Worm (Caenorhabditis elegans): ENCODE results near the gene R53.8.

ce11 chrII:9948662-9949061, 27.8 kb upstream of the R53.8 start:
- TF ChIP-seq pqm-1 (tag; optimal IDR thresholded peaks at IDR 0.05) (no peak), ces-1 (GFP tag; optimal IDR thresholded peaks at IDR 0.05) (no peak), lin-13 (GFP tag; optimal IDR thresholded peaks at IDR 0.05) (no peak), lin-15B (tag; optimal IDR thresholded peaks at IDR 0.05) (no peak), nhr-28 (tag; optimal IDR thresholded peaks at IDR 0.05) (no peak), Y75B8A.6 (GFP tag; IDR thresholded peaks at IDR 0.05) (no peak), nhr-76 (tag; optimal IDR thresholded peaks at IDR 0.05) (no peak), nhr-77 (tag; optimal IDR thresholded peaks at IDR 0.05) (no peak), madf-9 (GFP tag; conservative IDR thresholded peaks at IDR 0.05) (no peak), nhr-10 (tag; optimal IDR thresholded peaks at IDR 0.05) (no peak)

Data from whole organism, L4 larva.